Fruit fly (Drosophila melanogaster): ENCODE measurements around the gene CG7829.

dm6 chr3R:29837771-29838170 is 20.2 kb upstream of the CG7829 start:
- TF ChIP-seq psq (optimal IDR thresholded peaks at IDR 0.05), result no peak
- TF ChIP-seq Sin3A (optimal IDR thresholded peaks at IDR 0.05), result no peak
- no peak for TF ChIP-seq ttk (optimal IDR thresholded peaks at IDR 0.05)
- no peak for TF ChIP-seq Myc (optimal IDR thresholded peaks at IDR 0.05)

Data from Kc167 (cell line).